Fruit fly (Drosophila melanogaster) whole organism, embryonic: Measurements from ENCODE around the gene Nf1.

ENCODE experiments used
- Blimp-1 ChIP-seq: fragments of 200-800 bp; sonication (Bioruptor generic); optimal IDR thresholded peaks from 3 replicates; lab custom pipeline; 2018; ENCODE audit warnings: missing biosample characterization, missing genetic modification characterization, mild to moderate bottlenecking, moderate library complexity, missing genetic modification reagents
- CG10209 ChIP-seq: fragments of 200-800 bp; sonication (Bioruptor generic); optimal IDR thresholded peaks from 3 replicates; lab custom pipeline; 2017; ENCODE audit warnings: missing biosample characterization, mild to moderate bottlenecking, missing genetic modification characterization, missing genetic modification reagents
- CG10431 ChIP-seq: fragments of 200-800 bp; sonication (Bioruptor generic); optimal IDR thresholded peaks from 3 replicates; lab custom pipeline; 2018; ENCODE audit warnings: missing biosample characterization, mild to moderate bottlenecking, missing genetic modification characterization
- CG11504 ChIP-seq: fragments of 200-800 bp; sonication (Bioruptor generic); optimal IDR thresholded peaks from 3 replicates; lab custom pipeline; 2019; ENCODE audit warnings: missing biosample characterization, mild to moderate bottlenecking, missing genetic modification characterization, moderate library complexity
- CG1233 ChIP-seq: fragments of 200-800 bp; sonication (Bioruptor generic); optimal IDR thresholded peaks from 4 replicates; lab custom pipeline; 2018; ENCODE audit warnings: missing biosample characterization, mild to moderate bottlenecking, missing genetic modification characterization
- CG17186 ChIP-seq: fragments of 200-800 bp; sonication (Bioruptor generic); optimal IDR thresholded peaks from 3 replicates; lab custom pipeline; 2017; ENCODE audit warnings: missing biosample characterization, missing genetic modification reagents, missing genetic modification characterization
- CG17328 ChIP-seq: fragments of 200-800 bp; sonication (Bioruptor generic); IDR thresholded peaks from 2 replicates; pipeline ENCODE4 v1.3.6; 2022; ENCODE audit warnings: missing biosample characterization, missing genetic modification characterization
- CG18476 ChIP-seq: fragments of 200-800 bp; sonication (Bioruptor generic); optimal IDR thresholded peaks from 2 replicates; lab custom pipeline; 2016; ENCODE audit warnings: missing biosample characterization, mild to moderate bottlenecking, missing genetic modification characterization
- CG2116 ChIP-seq: fragments of 200-800 bp; sonication (Bioruptor generic); optimal IDR thresholded peaks from 3 replicates; lab custom pipeline; 2018; ENCODE audit warnings: missing biosample characterization, mild to moderate bottlenecking, missing genetic modification characterization
- CG2129 ChIP-seq: fragments of 200-800 bp; sonication (Bioruptor generic); IDR thresholded peaks from 2 replicates; pipeline ENCODE4 v1.3.6; 2022; ENCODE audit warnings: missing biosample characterization, missing genetic modification characterization; ENCODE audit not compliant: partially characterized antibody
- CG30403 ChIP-seq: fragments of 200-800 bp; sonication (Bioruptor generic); optimal IDR thresholded peaks from 3 replicates; lab custom pipeline; 2016; ENCODE audit warnings: missing biosample characterization, missing genetic modification characterization
- CG3163 ChIP-seq: fragments of 200-800 bp; sonication (Bioruptor generic); optimal IDR thresholded peaks from 3 replicates; lab custom pipeline; 2016; ENCODE audit warnings: missing biosample characterization, missing genetic modification characterization
- CG32767 ChIP-seq: fragments of 200-800 bp; sonication (Bioruptor generic); IDR thresholded peaks from 2 replicates; pipeline ENCODE4 v1.3.6; 2022; ENCODE audit warnings: missing biosample characterization, missing genetic modification characterization
- CG32772 ChIP-seq: fragments of 200-800 bp; sonication (Bioruptor generic); IDR thresholded peaks from 2 replicates; pipeline ENCODE4 v1.3.6; 2022; ENCODE audit warnings: missing biosample characterization, missing genetic modification characterization
- CG3407 ChIP-seq: fragments of 200-800 bp; sonication (Bioruptor generic); optimal IDR thresholded peaks from 2 replicates; lab custom pipeline; 2018; ENCODE audit warnings: missing biosample characterization, mild to moderate bottlenecking, missing genetic modification characterization
- CG3995 ChIP-seq: fragments of 200-800 bp; sonication (Bioruptor generic); optimal IDR thresholded peaks from 3 replicates; lab custom pipeline; 2016; ENCODE audit warnings: missing biosample characterization, missing genetic modification characterization
- CG5953 ChIP-seq: fragments of 200-800 bp; sonication (Bioruptor generic); IDR thresholded peaks from 2 replicates; pipeline ENCODE4 v1.3.6; 2022; ENCODE audit warnings: missing biosample characterization, missing genetic modification characterization
- CG7745 ChIP-seq: fragments of 200-800 bp; sonication (Bioruptor generic); optimal IDR thresholded peaks from 2 replicates; lab custom pipeline; 2018; ENCODE audit warnings: missing biosample characterization, mild to moderate bottlenecking, missing genetic modification characterization, moderate library complexity
- D ChIP-seq, 2 experiments: fragments of 200-800 bp in 1 of 2; fragments of >200 bp in 1 of 2; sonication (Bioruptor generic) in 1 of 2; optimal IDR thresholded peaks; 2 replicates in 1 of 2; 3 replicates in 1 of 2; lab custom pipeline; 2017; ENCODE audit warnings: mild to moderate bottlenecking in 1 of 2, missing biosample characterization in 1 of 2, missing genetic modification characterization in 1 of 2, missing genetic modification reagents in 1 of 2
- Dp ChIP-seq: fragments of 200-800 bp; sonication (Bioruptor generic); optimal IDR thresholded peaks from 2 replicates; lab custom pipeline; 2018; ENCODE audit warnings: missing biosample characterization, mild to moderate bottlenecking, missing genetic modification characterization, moderate library complexity
- HLHmδ ChIP-seq: fragments of 200-800 bp; sonication (Bioruptor generic); optimal IDR thresholded peaks from 2 replicates; lab custom pipeline; 2018; ENCODE audit warnings: missing biosample characterization, mild to moderate bottlenecking, missing genetic modification characterization, moderate library complexity
- Hey ChIP-seq: fragments of 200-800 bp; sonication (Bioruptor generic); optimal IDR thresholded peaks from 3 replicates; lab custom pipeline; 2018; ENCODE audit warnings: missing biosample characterization, mild to moderate bottlenecking, missing genetic modification characterization
- MBD-R2 ChIP-seq: fragments of 200-800 bp; sonication (Bioruptor generic); IDR thresholded peaks from 2 replicates; pipeline ENCODE4 v1.3.6; 2022; ENCODE audit warnings: missing biosample characterization, missing genetic modification characterization
- NC2α ChIP-seq: fragments of 200-800 bp; sonication (Bioruptor generic); optimal IDR thresholded peaks from 2 replicates; lab custom pipeline; 2016; ENCODE audit warnings: missing biosample characterization, missing genetic modification characterization
- Spps ChIP-seq: fragments of 200-800 bp; sonication (Bioruptor generic); optimal IDR thresholded peaks from 2 replicates; lab custom pipeline; 2018; ENCODE audit warnings: missing biosample characterization, mild to moderate bottlenecking, missing genetic modification characterization
- Xbp1 ChIP-seq: fragments of 200-800 bp; sonication (Bioruptor generic); optimal IDR thresholded peaks from 3 replicates; lab custom pipeline; 2016; ENCODE audit warnings: missing biosample characterization, mild to moderate bottlenecking, missing genetic modification characterization
- bowl ChIP-seq: fragments of 200-800 bp; sonication (Bioruptor generic); IDR thresholded peaks from 2 replicates; pipeline ENCODE4 v1.3.6; 2022; ENCODE audit warnings: missing biosample characterization, missing genetic modification characterization
- chm ChIP-seq: fragments of 200-800 bp; sonication (Bioruptor generic); IDR thresholded peaks from 2 replicates; pipeline ENCODE4 v1.3.6; 2022; ENCODE audit warnings: missing biosample characterization, missing genetic modification characterization
- dan ChIP-seq: fragments of 200-800 bp; sonication (Bioruptor generic); IDR thresholded peaks from 2 replicates; pipeline ENCODE4 v1.3.6; 2022; ENCODE audit warnings: missing biosample characterization, missing genetic modification characterization
- gcm2 ChIP-seq: fragments of 200-800 bp; sonication (Bioruptor generic); optimal IDR thresholded peaks from 2 replicates; lab custom pipeline; 2016; ENCODE audit warnings: missing biosample characterization, missing genetic modification characterization
- grn ChIP-seq: fragments of 200-800 bp; sonication (Bioruptor generic); optimal IDR thresholded peaks from 3 replicates; lab custom pipeline; 2017; ENCODE audit warnings: missing biosample characterization, missing genetic modification characterization
- gro ChIP-seq: fragments of 200-800 bp; sonication (Bioruptor generic); optimal IDR thresholded peaks from 2 replicates; lab custom pipeline; 2016; ENCODE audit warnings: missing biosample characterization, missing genetic modification characterization
- jigr1 ChIP-seq: fragments of 200-800 bp; sonication (Bioruptor generic); IDR thresholded peaks from 3 replicates; pipeline ENCODE4 v1.3.6; 2022; ENCODE audit warnings: missing biosample characterization, missing genetic modification characterization
- lov ChIP-seq, 2 experiments: fragments of 200-800 bp in 1 of 2; fragments of >200 bp in 1 of 2; sonication (Bioruptor generic) in 1 of 2; IDR thresholded peaks in 1 of 2; optimal IDR thresholded peaks in 1 of 2; 2 replicates in 1 of 2; 3 replicates in 1 of 2; pipeline versions ENCODE4 v1.3.6 to Lab custom; 2017 to 2022; ENCODE audit warnings: missing biosample characterization in 1 of 2, missing genetic modification characterization in 1 of 2
- mirr ChIP-seq: fragments of 200-800 bp; sonication (Bioruptor generic); optimal IDR thresholded peaks from 3 replicates; lab custom pipeline; 2018; ENCODE audit warnings: missing biosample characterization, mild to moderate bottlenecking, missing genetic modification characterization
- nerfin-1 ChIP-seq: fragments of 200-800 bp; sonication (Bioruptor generic); optimal IDR thresholded peaks from 3 replicates; lab custom pipeline; 2019; ENCODE audit warnings: missing biosample characterization, mild to moderate bottlenecking, missing genetic modification characterization, moderate library complexity
- onecut ChIP-seq: fragments of 200-800 bp; sonication (Bioruptor generic); IDR thresholded peaks from 2 replicates; pipeline ENCODE4 v1.3.6; 2022; ENCODE audit warnings: missing biosample characterization, missing genetic modification characterization
- org-1 ChIP-seq: fragments of 200-800 bp; sonication (Bioruptor generic); optimal IDR thresholded peaks from 2 replicates; lab custom pipeline; 2017; ENCODE audit warnings: missing biosample characterization, missing genetic modification characterization
- p53 ChIP-seq: fragments of 200-800 bp; sonication (Bioruptor generic); optimal IDR thresholded peaks from 2 replicates; lab custom pipeline; 2016; ENCODE audit warnings: missing biosample characterization, missing genetic modification characterization
- pb ChIP-seq: fragments of 200-800 bp; sonication (Bioruptor generic); optimal IDR thresholded peaks from 3 replicates; lab custom pipeline; 2016; ENCODE audit warnings: missing biosample characterization, missing genetic modification characterization
- pros ChIP-seq: fragments of 200-800 bp; sonication (Bioruptor generic); optimal IDR thresholded peaks from 3 replicates; lab custom pipeline; 2019; ENCODE audit warnings: missing biosample characterization, mild to moderate bottlenecking, missing genetic modification characterization, moderate library complexity
- sens ChIP-seq: fragments of 200-800 bp; sonication (Bioruptor generic); peaks from one replicate; lab custom pipeline; 2016; ENCODE audit warnings: missing biosample characterization, missing genetic modification characterization
- sima ChIP-seq: fragments of 200-800 bp; sonication (Bioruptor generic); optimal IDR thresholded peaks from 2 replicates; lab custom pipeline; 2016; ENCODE audit warnings: missing biosample characterization, missing genetic modification characterization
- slp2 ChIP-seq: fragments of 200-800 bp; sonication (Bioruptor generic); optimal IDR thresholded peaks from 2 replicates; lab custom pipeline; 2016; ENCODE audit warnings: missing biosample characterization, missing genetic modification characterization
- sna ChIP-seq: fragments of 200-800 bp; sonication (Bioruptor generic); IDR thresholded peaks from 2 replicates; pipeline ENCODE4 v1.3.6; 2022; ENCODE audit warnings: missing biosample characterization, missing genetic modification characterization; ENCODE audit not compliant: partially characterized antibody
- tin ChIP-seq: fragments of 200-800 bp; sonication (Bioruptor generic); optimal IDR thresholded peaks from 3 replicates; lab custom pipeline; 2016; ENCODE audit warnings: missing biosample characterization, missing genetic modification characterization
- vvl ChIP-seq: fragments of 200-800 bp; sonication (Bioruptor generic); IDR thresholded peaks from 2 replicates; pipeline ENCODE4 v1.3.6; 2022; ENCODE audit warnings: missing biosample characterization, missing genetic modification characterization

The Nf1 gene

DNA sequence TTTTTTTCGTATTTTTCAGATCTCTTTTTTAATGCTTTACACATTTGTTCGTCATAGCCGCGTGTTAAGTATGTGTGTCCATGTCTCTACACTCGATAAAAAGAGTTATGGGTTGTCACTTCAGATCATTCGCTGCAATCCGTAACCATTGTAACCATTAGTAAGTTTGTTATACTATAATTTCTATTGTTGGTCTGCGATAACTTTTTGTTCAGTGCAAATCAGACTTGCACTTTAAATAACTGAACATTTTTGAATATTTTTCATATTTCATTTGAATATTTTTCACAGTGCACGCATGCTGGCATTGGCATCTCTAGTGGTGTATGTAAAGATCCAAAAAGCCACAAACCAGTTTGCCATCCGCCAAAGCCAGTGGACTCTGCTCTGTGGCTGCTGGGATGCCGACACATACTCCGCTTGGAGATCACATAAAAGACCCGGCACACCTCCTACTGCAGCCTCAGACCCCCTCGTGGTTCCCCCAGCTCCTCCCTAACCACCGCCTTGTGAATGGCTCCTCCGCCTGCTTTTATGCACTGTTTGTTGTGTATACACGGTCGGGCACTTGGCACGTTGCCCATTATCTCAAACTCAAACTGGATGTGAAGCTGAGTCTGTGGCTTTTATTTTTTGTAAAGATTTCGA, 26.2 kb downstream of the Nf1 start (continued):
- peak; percentile 58 for TF ChIP-seq pb
- peak; percentile 46; the same call in 1 of the 2 replicates for TF ChIP-seq MBD-R2 (GFP tag; lab: Robert Waterston, UW)
- TF ChIP-seq CG11504 (tag; lab: Kevin White, UChicago), result peak; percentile 93
- peak; percentile 67 for TF ChIP-seq gcm2 (GFP tag; lab: Kevin White, UChicago)
- peak; percentile 85 for TF ChIP-seq CG32772 (GFP tag; lab: Robert Waterston, UW)
- peak; percentile 90 for TF ChIP-seq tin (GFP tag; lab: Kevin White, UChicago)
- TF ChIP-seq chm (GFP tag; lab: Robert Waterston, UW), result peak; percentile 73
- peak; percentile 53 for TF ChIP-seq CG3163
- TF ChIP-seq CG10209, result peak; percentile 84
- peak; percentile 77 for TF ChIP-seq org-1 (GFP tag; lab: Kevin White, UChicago)
- TF ChIP-seq CG32767, result peak; percentile 83
- TF ChIP-seq Spps, result peak; percentile 86
- TF ChIP-seq CG18476, result peak; percentile 76
- peak; percentile 50 for TF ChIP-seq NC2α (GFP tag; lab: Kevin White, UChicago)
- peak; percentile 68 for TF ChIP-seq p53 (GFP tag; lab: Kevin White, UChicago)
- TF ChIP-seq bowl (GFP tag; lab: Robert Waterston, UW), result peak; percentile 57; the same call in 1 of the 2 replicates
- TF ChIP-seq jigr1 (GFP tag; lab: Robert Waterston, UW), result peak; percentile 63; the same call in 1 of the 3 replicates
- peak; percentile 90 for TF ChIP-seq Blimp-1 (GFP tag; lab: Kevin White, UChicago)
- no peak for TF ChIP-seq sna (GFP tag; lab: Robert Waterston, UW)

DNA sequence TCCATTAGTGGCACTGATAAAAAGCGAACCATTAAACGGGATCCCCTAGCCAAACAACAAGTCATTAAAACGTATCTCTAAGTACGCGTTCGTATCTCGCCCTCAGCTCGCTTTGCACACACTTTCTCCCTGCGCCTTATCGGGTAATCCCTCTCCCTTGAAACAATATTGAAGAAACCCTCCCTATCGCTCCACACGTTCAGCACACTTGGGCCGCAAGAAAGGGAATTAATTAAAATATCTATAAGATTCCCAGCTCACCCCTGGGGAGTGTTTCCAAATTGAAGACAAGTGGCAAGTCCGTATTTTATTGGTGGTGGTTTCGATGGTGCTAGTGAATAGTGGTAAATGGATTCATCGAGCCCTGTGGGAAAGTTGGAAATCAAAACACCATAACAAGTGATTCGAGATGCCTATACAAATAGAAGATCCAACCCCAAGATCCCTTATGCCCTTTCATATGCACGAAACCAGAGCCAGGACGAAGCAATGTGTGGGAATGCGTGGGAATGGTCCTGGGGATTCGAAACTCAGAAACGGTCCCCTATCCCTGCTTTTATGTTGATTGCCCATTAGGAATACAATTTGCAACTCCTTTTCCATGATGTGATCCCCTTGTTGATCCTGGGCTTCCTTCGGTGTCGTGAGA, 27.1 kb downstream of the Nf1 start:
- TF ChIP-seq mirr (GFP tag; lab: Kevin White, UChicago), result no peak
- no peak for TF ChIP-seq lov (optimal IDR thresholded peaks at IDR 0.05; lab: Kevin White, UChicago)
- 0 out of 3 replicates have a peak, but pooled peaks have one; percentile 9 for TF ChIP-seq lov (GFP tag; IDR thresholded peaks at IDR 0.05; lab: Robert Waterston, UW)
- TF ChIP-seq CG17328 (GFP tag; lab: Robert Waterston, UW), result no peak
- TF ChIP-seq D (optimal IDR thresholded peaks at IDR 0.05; lab: Kevin White, UChicago), result peak; percentile 8
- TF ChIP-seq D (GFP tag; optimal IDR thresholded peaks at IDR 0.05; lab: Kevin White, UChicago), result no peak
- TF ChIP-seq Dp (GFP tag; lab: Kevin White, UChicago), result no peak
- no peak for TF ChIP-seq CG10431 (GFP tag; lab: Kevin White, UChicago)
- no peak for TF ChIP-seq dan
- TF ChIP-seq HLHmδ (GFP tag; lab: Kevin White, UChicago), result peak; percentile 87
- no peak for TF ChIP-seq gro (GFP tag; lab: Kevin White, UChicago)
- TF ChIP-seq CG30403 (GFP tag; lab: Kevin White, UChicago), result no peak
- peak; percentile 8 for TF ChIP-seq grn
- peak; percentile 89 for TF ChIP-seq nerfin-1 (tag; lab: Kevin White, UChicago)
- no peak for TF ChIP-seq onecut
- TF ChIP-seq bowl (GFP tag; lab: Robert Waterston, UW), result no peak
- TF ChIP-seq CG3995 (GFP tag; lab: Kevin White, UChicago), result no peak
- peak; percentile 24; the same call in 1 of the 2 replicates for TF ChIP-seq vvl
- no peak for TF ChIP-seq Xbp1 (GFP tag; lab: Kevin White, UChicago)
- peak; percentile 93 for TF ChIP-seq pros (GFP tag; lab: Kevin White, UChicago)
- TF ChIP-seq CG3407, result no peak
- no peak for TF ChIP-seq CG5953 (GFP tag; lab: Robert Waterston, UW)
- TF ChIP-seq Blimp-1 (GFP tag; lab: Kevin White, UChicago), result peak; percentile 24
- peak; percentile 72 for TF ChIP-seq sens
- no peak for TF ChIP-seq CG1233
- no peak for TF ChIP-seq CG17186
- no peak for TF ChIP-seq CG2129 (GFP tag; lab: Robert Waterston, UW)
- peak; percentile 36 for TF ChIP-seq CG7745 (tag; lab: Kevin White, UChicago)
- no peak for TF ChIP-seq slp2 (GFP tag; lab: Kevin White, UChicago)
- TF ChIP-seq sima (GFP tag; lab: Kevin White, UChicago), result no peak
- TF ChIP-seq Hey, result no peak
- TF ChIP-seq CG2116 (GFP tag; lab: Kevin White, UChicago), result no peak
